Worm (Caenorhabditis elegans) whole organism, L4/young adult: ENCODE results near the gene Y43F8C.6.

Experiments used
- dao-5 ChIP-seq: sonication (generic microtip); optimal IDR thresholded peaks from 2 replicates; lab custom pipeline; 2016; ENCODE audit warnings: missing genotype, missing genetic modification characterization, moderate library complexity, missing compliant biosample characterization
- him-1 ChIP-seq: sonication (generic microtip); optimal IDR thresholded peaks from 2 replicates; lab custom pipeline; 2016; ENCODE audit warnings: missing genotype, missing genetic modification reagents, missing genetic modification characterization, missing compliant biosample characterization

DNA sequence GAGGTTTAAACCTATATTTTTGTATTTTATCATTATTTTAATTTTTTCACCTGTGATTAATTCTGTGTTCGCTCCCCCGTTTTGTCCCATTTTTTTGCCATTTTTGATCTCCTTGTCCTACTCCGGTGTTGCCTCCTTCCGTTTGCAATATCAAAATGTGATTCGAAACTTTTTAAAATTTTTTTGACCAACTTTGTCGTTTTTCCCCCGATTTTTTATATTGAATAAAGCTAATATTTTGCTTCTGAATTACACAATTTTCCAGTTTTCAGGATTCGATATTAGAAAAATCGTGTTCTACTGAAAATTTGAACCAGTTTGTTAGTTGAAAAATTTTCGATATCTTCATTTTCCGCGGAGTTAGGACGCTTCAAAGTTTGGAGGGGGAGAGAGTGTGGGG, 34.8 kb downstream of the Y43F8C.6 start, which contains the start of gene nlp-25:
- TF ChIP-seq dao-5 (tag; lab: Kevin White, UChicago) (no peak), him-1 (no peak)
